Worm (Caenorhabditis elegans): ENCODE measurements around the gene C51E3.10.

Gene C51E3.10

ce11 chrV:10160954-10161353 lies at the start of gene C51E3.10:
Gene C51E3.10 (minus strand): TSS chrV:10161134.
- TF ChIP-seq aly-1 (tag; optimal IDR thresholded peaks at IDR 0.05) (no peak), flt-1 (GFP tag; IDR thresholded peaks at IDR 0.05) (no peak), ets-7 (tag; optimal IDR thresholded peaks at IDR 0.05) (no peak), tbx-37 (GFP tag; conservative IDR thresholded peaks at IDR 0.05) (no peak), F13C5.2 (tag; optimal IDR thresholded peaks at IDR 0.05) (no peak), pes-1 (GFP tag; IDR thresholded peaks at IDR 0.05) (no peak), hmbx-1 (tag; optimal IDR thresholded peaks at IDR 0.05) (no peak)

DNA sequence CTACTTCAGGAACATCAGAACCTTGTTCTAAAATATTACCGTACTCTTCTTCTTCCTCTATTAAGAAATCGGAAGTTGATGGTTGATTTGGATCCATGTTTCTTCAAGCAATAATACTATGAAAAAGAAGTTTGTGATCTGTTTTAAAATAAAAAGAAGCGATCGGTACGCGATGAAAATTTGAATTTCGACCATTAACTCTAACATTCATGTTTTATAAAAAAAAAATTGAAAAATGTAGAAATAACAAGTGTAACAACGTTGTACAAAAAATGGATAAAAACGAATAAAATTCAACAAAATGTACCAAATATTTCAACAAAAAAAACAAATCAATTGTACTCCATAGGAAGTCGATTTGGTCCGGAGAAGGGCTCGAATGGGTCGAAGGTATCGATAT lies 49.3 kb upstream of the C51E3.10 start, which contains the start of gene tftc-3:
Gene tftc-3, minus strand, starts transcription at position 101 of the 400 bp plus-strand sequence.
- TF ChIP-seq tbx-37 (GFP tag; conservative IDR thresholded peaks at IDR 0.05), result no peak
- no peak for TF ChIP-seq hnd-1 (tag; optimal IDR thresholded peaks at IDR 0.05)
- TF ChIP-seq tbx-11 (GFP tag; IDR thresholded peaks at IDR 0.05), result no peak
- TF ChIP-seq F13C5.2 (tag; optimal IDR thresholded peaks at IDR 0.05), result no peak
- TF ChIP-seq ceh-13 (GFP tag; optimal IDR thresholded peaks at IDR 0.05), result no peak

DNA sequence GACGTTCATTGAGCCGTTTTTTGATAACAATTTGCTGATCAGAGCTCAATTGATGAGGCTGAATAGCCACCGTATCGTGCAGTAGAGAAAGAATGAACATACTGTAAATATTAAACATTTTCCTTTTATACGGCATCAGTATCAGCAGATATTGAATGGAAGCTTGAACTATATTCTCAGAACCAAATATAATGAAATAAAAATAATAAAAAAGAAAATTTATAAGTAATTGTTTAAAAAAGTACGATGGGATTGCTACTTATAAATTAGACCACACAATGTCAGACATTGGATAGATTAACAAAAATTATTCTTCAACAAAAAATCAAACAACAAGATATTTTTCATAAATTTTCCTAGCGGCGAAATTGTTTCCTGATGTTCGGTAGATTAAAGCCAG lies 45.6 kb upstream of the C51E3.10 start, which contains the start of gene rpc-25:
Gene rpc-25, minus strand, starts transcription at position 101 of the 400 bp plus-strand sequence.
- TF ChIP-seq hmbx-1 (tag; optimal IDR thresholded peaks at IDR 0.05) (no peak), ceh-36 (tag; optimal IDR thresholded peaks at IDR 0.05) (no peak), scrt-1 (GFP tag; IDR thresholded peaks at IDR 0.05) (no peak), B0310.2 (tag; optimal IDR thresholded peaks at IDR 0.05) (no peak), flt-1 (GFP tag; IDR thresholded peaks at IDR 0.05) (no peak), tbx-37 (GFP tag; conservative IDR thresholded peaks at IDR 0.05) (no peak), tbx-11 (GFP tag; IDR thresholded peaks at IDR 0.05) (no peak), pes-1 (GFP tag; IDR thresholded peaks at IDR 0.05) (no peak), tra-4 (tag; optimal IDR thresholded peaks at IDR 0.05) (no peak), ets-7 (tag; optimal IDR thresholded peaks at IDR 0.05) (no peak), F13C5.2 (tag; optimal IDR thresholded peaks at IDR 0.05) (no peak), ama-1 (optimal IDR thresholded peaks at IDR 0.05) (no peak), hnd-1 (tag; optimal IDR thresholded peaks at IDR 0.05) (no peak)

DNA sequence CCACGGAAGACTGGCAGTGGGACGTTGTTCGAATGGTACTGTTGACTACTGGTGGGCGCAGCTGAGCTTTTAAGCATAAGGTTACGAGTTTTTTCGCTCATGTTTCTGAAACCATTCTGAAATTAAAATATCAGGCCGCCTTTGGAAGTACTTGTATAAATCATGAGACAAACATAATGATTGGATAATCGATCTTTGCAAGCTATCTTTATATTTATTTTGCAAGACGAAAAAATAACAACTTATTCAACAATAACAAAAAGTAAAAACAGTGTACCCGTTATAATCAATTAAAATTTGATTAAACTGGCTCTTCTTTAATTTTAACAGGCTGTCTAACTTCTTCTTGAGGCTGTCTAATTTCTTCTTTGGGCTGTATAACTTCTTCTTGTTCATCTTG lies 44.5 kb upstream of the C51E3.10 start, which contains the start of gene ZK856.16:
Gene ZK856.16, minus strand, starts transcription at position 101 of the 400 bp plus-strand sequence.
- TF ChIP-seq ama-1 (optimal IDR thresholded peaks at IDR 0.05) (no peak), pes-1 (GFP tag; IDR thresholded peaks at IDR 0.05) (no peak), F13C5.2 (tag; optimal IDR thresholded peaks at IDR 0.05) (no peak), flt-1 (GFP tag; IDR thresholded peaks at IDR 0.05) (no peak), hmg-4 (GFP tag; optimal IDR thresholded peaks at IDR 0.05) (no peak), ceh-13 (GFP tag; optimal IDR thresholded peaks at IDR 0.05) (no peak), tbx-37 (GFP tag; conservative IDR thresholded peaks at IDR 0.05) (no peak), sea-1 (GFP tag; conservative IDR thresholded peaks at IDR 0.05) (no peak), tra-4 (tag; optimal IDR thresholded peaks at IDR 0.05) (no peak), hnd-1 (tag; optimal IDR thresholded peaks at IDR 0.05) (no peak), ceh-36 (tag; optimal IDR thresholded peaks at IDR 0.05) (no peak), tbx-11 (GFP tag; IDR thresholded peaks at IDR 0.05) (no peak), hmbx-1 (tag; optimal IDR thresholded peaks at IDR 0.05) (no peak), ets-7 (tag; optimal IDR thresholded peaks at IDR 0.05) (no peak), scrt-1 (GFP tag; IDR thresholded peaks at IDR 0.05) (no peak), aly-1 (tag; optimal IDR thresholded peaks at IDR 0.05) (no peak), B0310.2 (tag; optimal IDR thresholded peaks at IDR 0.05) (no peak)

DNA sequence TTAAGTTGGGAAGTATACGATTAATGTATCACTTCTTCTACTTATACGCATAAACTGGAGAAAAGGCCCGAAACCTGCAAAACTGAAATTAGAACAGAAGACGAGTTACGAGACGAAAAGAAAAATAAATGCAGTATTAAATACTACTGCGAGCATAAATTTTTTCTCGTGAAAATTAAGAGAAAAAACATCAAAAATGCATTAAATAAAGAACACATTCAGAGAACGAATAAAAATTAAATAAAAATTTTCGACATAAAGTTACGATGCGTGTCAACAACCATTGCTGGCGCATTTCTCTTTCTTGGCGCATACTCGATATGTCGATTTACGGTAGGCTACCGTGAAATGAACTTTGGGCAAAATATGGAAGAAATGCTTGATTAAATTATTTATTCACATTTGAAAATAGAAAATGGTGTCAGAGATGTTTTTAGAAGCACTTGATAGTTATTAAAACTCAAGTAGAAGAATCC lies 44.0 kb upstream of the C51E3.10 start, which contains the start of the genes ZK856.19 and ZK856.11:
Gene ZK856.19, minus strand, starts transcription at position 51 of the 476 bp plus-strand sequence.
Gene ZK856.11, minus strand, starts transcription at position 76 of the 476 bp plus-strand sequence.
- no peak for TF ChIP-seq tra-4 (tag; optimal IDR thresholded peaks at IDR 0.05)
- no peak for TF ChIP-seq hnd-1 (tag; optimal IDR thresholded peaks at IDR 0.05)
- TF ChIP-seq hmg-4 (GFP tag; optimal IDR thresholded peaks at IDR 0.05), result no peak
- no peak for TF ChIP-seq sea-1 (GFP tag; conservative IDR thresholded peaks at IDR 0.05)
- no peak for TF ChIP-seq pes-1 (GFP tag; IDR thresholded peaks at IDR 0.05)

ce11 chrV:10203435-10204009 lies 42.6 kb upstream of the C51E3.10 start, which contains the start of gene chpf-1:
Gene chpf-1 (minus strand): TSS chrV:10203485.
- TF ChIP-seq B0310.2 (tag; optimal IDR thresholded peaks at IDR 0.05) (no peak), aly-1 (tag; optimal IDR thresholded peaks at IDR 0.05) (no peak), hnd-1 (tag; optimal IDR thresholded peaks at IDR 0.05) (no peak), hmg-4 (GFP tag; optimal IDR thresholded peaks at IDR 0.05) (no peak), ama-1 (optimal IDR thresholded peaks at IDR 0.05) (no peak), ets-7 (tag; optimal IDR thresholded peaks at IDR 0.05) (no peak), ceh-13 (GFP tag; optimal IDR thresholded peaks at IDR 0.05) (no peak)

- no peak for TF ChIP-seq ceh-36 (tag; optimal IDR thresholded peaks at IDR 0.05)
- TF ChIP-seq ceh-13 (GFP tag; optimal IDR thresholded peaks at IDR 0.05), result no peak
- no peak for TF ChIP-seq scrt-1 (GFP tag; IDR thresholded peaks at IDR 0.05)
- TF ChIP-seq pes-1 (GFP tag; IDR thresholded peaks at IDR 0.05), result no peak
- no peak for TF ChIP-seq tbx-37 (GFP tag; conservative IDR thresholded peaks at IDR 0.05)
- TF ChIP-seq hnd-1 (tag; optimal IDR thresholded peaks at IDR 0.05), result no peak
- no peak for TF ChIP-seq tra-4 (tag; optimal IDR thresholded peaks at IDR 0.05)
- no peak for TF ChIP-seq sea-1 (GFP tag; conservative IDR thresholded peaks at IDR 0.05)
- no peak for TF ChIP-seq aly-1 (tag; optimal IDR thresholded peaks at IDR 0.05)
- no peak for TF ChIP-seq ama-1 (optimal IDR thresholded peaks at IDR 0.05)
- no peak for TF ChIP-seq hmbx-1 (tag; optimal IDR thresholded peaks at IDR 0.05)
- TF ChIP-seq B0310.2 (tag; optimal IDR thresholded peaks at IDR 0.05), result no peak
- TF ChIP-seq F13C5.2 (tag; optimal IDR thresholded peaks at IDR 0.05), result no peak
- TF ChIP-seq hmg-4 (GFP tag; optimal IDR thresholded peaks at IDR 0.05), result no peak
- TF ChIP-seq flt-1 (GFP tag; IDR thresholded peaks at IDR 0.05), result no peak
- TF ChIP-seq tbx-11 (GFP tag; IDR thresholded peaks at IDR 0.05), result no peak
- no peak for TF ChIP-seq ets-7 (tag; optimal IDR thresholded peaks at IDR 0.05)
Observed at ce11 chrV:10202340-10202739, 41.4 kb upstream of the C51E3.10 start.
